Fruit fly (Drosophila melanogaster) whole organism, embryonic: Measurements from ENCODE around the gene CG8814.
A peak's percentile ranks its signal among the peaks of the same experiment; 100 is the strongest.

Source experiments
- Aef1 ChIP-seq: fragments of 200-800 bp; sonication (Bioruptor generic); IDR thresholded peaks from 3 replicates; pipeline ENCODE4 v1.3.6; 2022; ENCODE audit warnings: missing biosample characterization, missing genetic modification characterization
- Awh ChIP-seq: fragments of 200-800 bp; sonication (Bioruptor generic); IDR thresholded peaks from 2 replicates; pipeline ENCODE4, ENCODE4 v1.3.6; 2022; ENCODE audit warnings: missing biosample characterization, missing genetic modification characterization
- B-H1 ChIP-seq: fragments of 200-800 bp; sonication (Bioruptor generic); IDR thresholded peaks from 3 replicates; pipeline ENCODE4 v1.3.6; 2022; ENCODE audit warnings: missing biosample characterization, missing genetic modification characterization
- BEAF-32 ChIP-seq: fragments of 200-800 bp; sonication (Bioruptor generic); optimal IDR thresholded peaks from 3 replicates; lab custom pipeline; 2017; ENCODE audit warnings: missing biosample characterization, missing genetic modification characterization, mild to moderate bottlenecking, moderate library complexity, missing genetic modification reagents
- Bgb ChIP-seq: fragments of 200-800 bp; sonication (Bioruptor generic); IDR thresholded peaks from 2 replicates; pipeline ENCODE4 v1.3.6; 2022; ENCODE audit warnings: missing biosample characterization, missing genetic modification characterization; ENCODE audit not compliant: partially characterized antibody
- CG11398 ChIP-seq: fragments of 200-800 bp; sonication (Bioruptor generic); optimal IDR thresholded peaks from 2 replicates; lab custom pipeline; 2016; ENCODE audit warnings: missing biosample characterization, missing genetic modification characterization
- CG12744 ChIP-seq: fragments of 200-800 bp; sonication (Bioruptor generic); optimal IDR thresholded peaks from 2 replicates; lab custom pipeline; 2016; ENCODE audit warnings: missing biosample characterization, missing genetic modification characterization
- CG13123 ChIP-seq: fragments of 200-800 bp; sonication (Bioruptor generic); optimal IDR thresholded peaks from 2 replicates; lab custom pipeline; 2016; ENCODE audit warnings: missing biosample characterization, missing genetic modification characterization
- CG1529 ChIP-seq: fragments of 200-800 bp; sonication (Bioruptor generic); optimal IDR thresholded peaks from 3 replicates; lab custom pipeline; 2018; ENCODE audit warnings: missing biosample characterization, missing genetic modification characterization
- CG15601 ChIP-seq: fragments of 200-800 bp; sonication (Bioruptor generic); optimal IDR thresholded peaks from 3 replicates; lab custom pipeline; 2019; ENCODE audit warnings: missing biosample characterization, mild to moderate bottlenecking, missing genetic modification characterization, moderate library complexity
- CG2875 ChIP-seq: fragments of 200-800 bp; sonication (Bioruptor generic); optimal IDR thresholded peaks from 2 replicates; lab custom pipeline; 2017; ENCODE audit warnings: missing biosample characterization, mild to moderate bottlenecking, missing genetic modification characterization, missing genetic modification reagents
- CG4328 ChIP-seq: fragments of 200-800 bp; sonication (Bioruptor generic); optimal IDR thresholded peaks from 3 replicates; lab custom pipeline; 2017; ENCODE audit warnings: missing biosample characterization, missing genetic modification reagents, missing genetic modification characterization
- CG4617 ChIP-seq: fragments of 200-800 bp; sonication (Bioruptor generic); optimal IDR thresholded peaks from 3 replicates; lab custom pipeline; 2016; ENCODE audit warnings: missing biosample characterization, missing genetic modification characterization, borderline replicate concordance
- CG6654 ChIP-seq: fragments of 200-800 bp; sonication (Bioruptor generic); optimal IDR thresholded peaks from 2 replicates; lab custom pipeline; 2017; ENCODE audit warnings: missing biosample characterization, mild to moderate bottlenecking, missing genetic modification characterization
- CG6689 ChIP-seq: fragments of 200-800 bp; sonication (Bioruptor generic); IDR thresholded peaks from 2 replicates; pipeline ENCODE4 v1.3.6; 2022; ENCODE audit warnings: missing biosample characterization, missing genetic modification characterization
- CG7839 ChIP-seq: fragments of 200-800 bp; sonication (Bioruptor generic); optimal IDR thresholded peaks from 3 replicates; lab custom pipeline; 2018; ENCODE audit warnings: missing biosample characterization, mild to moderate bottlenecking, missing genetic modification characterization, moderate library complexity
- CG8089 ChIP-seq: fragments of 200-800 bp; sonication (Bioruptor generic); optimal IDR thresholded peaks from 3 replicates; lab custom pipeline; 2016; ENCODE audit warnings: missing biosample characterization, missing genetic modification characterization
- CG8388 ChIP-seq: fragments of 200-800 bp; sonication (Bioruptor generic); optimal IDR thresholded peaks from 2 replicates; lab custom pipeline; 2019; ENCODE audit warnings: missing biosample characterization, mild to moderate bottlenecking, missing genetic modification characterization, moderate library complexity
- CG8478 ChIP-seq: fragments of >200 bp; optimal IDR thresholded peaks from 2 replicates; lab custom pipeline; 2018
- CkIIα-i1 ChIP-seq: fragments of 200-800 bp; sonication (Bioruptor generic); IDR thresholded peaks from 2 replicates; pipeline ENCODE4 v1.3.6; 2022; ENCODE audit warnings: missing biosample characterization, missing genetic modification characterization
- Dek ChIP-seq: fragments of 200-800 bp; sonication (Bioruptor generic); optimal IDR thresholded peaks from 3 replicates; lab custom pipeline; 2019; ENCODE audit warnings: missing biosample characterization, mild to moderate bottlenecking, missing genetic modification characterization, moderate library complexity
- Dp ChIP-seq: fragments of 200-800 bp; sonication (Bioruptor generic); optimal IDR thresholded peaks from 2 replicates; lab custom pipeline; 2018; ENCODE audit warnings: missing biosample characterization, mild to moderate bottlenecking, missing genetic modification characterization, moderate library complexity
- Gug ChIP-seq: fragments of 200-800 bp; sonication (Bioruptor generic); IDR thresholded peaks from 4 replicates; pipeline ENCODE4 v1.3.6; 2022; ENCODE audit warnings: missing biosample characterization, missing genetic modification characterization
- Jarid2 ChIP-seq: fragments of 200-800 bp; sonication (Bioruptor generic); optimal IDR thresholded peaks from 3 replicates; lab custom pipeline; 2017; ENCODE audit warnings: mild to moderate bottlenecking, missing biosample characterization, missing genetic modification reagents, missing genetic modification characterization
- Neu2 ChIP-seq: fragments of 200-800 bp; sonication (Bioruptor generic); optimal IDR thresholded peaks from 3 replicates; lab custom pipeline; 2016; ENCODE audit warnings: missing biosample characterization, missing genetic modification characterization, borderline replicate concordance
- Ptx1 ChIP-seq: fragments of 200-800 bp; sonication (Bioruptor generic); IDR thresholded peaks from 2 replicates; pipeline ENCODE4 v1.3.6; 2022; ENCODE audit warnings: missing biosample characterization, missing genetic modification characterization
- Sox102F ChIP-seq: fragments of 200-800 bp; sonication (Bioruptor generic); optimal IDR thresholded peaks from 2 replicates; lab custom pipeline; 2018; ENCODE audit warnings: missing biosample characterization, mild to moderate bottlenecking, missing genetic modification characterization, moderate library complexity
- ab ChIP-seq: fragments of 200-800 bp; sonication (Bioruptor generic); optimal IDR thresholded peaks from 2 replicates; lab custom pipeline; 2016; ENCODE audit warnings: missing biosample characterization, missing genetic modification characterization
- bbx ChIP-seq: fragments of 200-800 bp; sonication (Bioruptor generic); IDR thresholded peaks from 2 replicates; pipeline ENCODE4 v1.3.6; 2022; ENCODE audit warnings: missing biosample characterization, missing genetic modification characterization; ENCODE audit not compliant: partially characterized antibody
- bcd ChIP-seq: fragments of 200-800 bp; sonication (Bioruptor generic); optimal IDR thresholded peaks from 2 replicates; lab custom pipeline; 2017; ENCODE audit warnings: missing biosample characterization, mild to moderate bottlenecking, missing genetic modification characterization
- cas ChIP-seq: fragments of 200-800 bp; sonication (Bioruptor generic); IDR thresholded peaks from 2 replicates; pipeline ENCODE4 v1.3.6; 2022; ENCODE audit warnings: missing biosample characterization, missing genetic modification characterization
- da ChIP-seq: fragments of 200-800 bp; sonication (Bioruptor generic); optimal IDR thresholded peaks from 2 replicates; lab custom pipeline; 2016; ENCODE audit warnings: missing biosample characterization, missing genetic modification characterization
- emc ChIP-seq: fragments of 200-800 bp; sonication (Bioruptor generic); optimal IDR thresholded peaks from 2 replicates; lab custom pipeline; 2016; ENCODE audit warnings: missing biosample characterization, missing genetic modification characterization
- ems ChIP-seq: fragments of 200-800 bp; sonication (Bioruptor generic); optimal IDR thresholded peaks from 3 replicates; lab custom pipeline; 2016; ENCODE audit warnings: missing biosample characterization, missing genetic modification characterization
- h ChIP-seq: fragments of >200 bp; optimal IDR thresholded peaks from 2 replicates; lab custom pipeline; 2017
- hb ChIP-seq: fragments of 200-800 bp; sonication (Bioruptor generic); IDR thresholded peaks from 3 replicates; pipeline ENCODE4 v1.3.6; 2022; ENCODE audit warnings: missing biosample characterization, missing genetic modification characterization; ENCODE audit not compliant: partially characterized antibody
- mirr ChIP-seq: fragments of 200-800 bp; sonication (Bioruptor generic); optimal IDR thresholded peaks from 3 replicates; lab custom pipeline; 2018; ENCODE audit warnings: missing biosample characterization, mild to moderate bottlenecking, missing genetic modification characterization
- pb ChIP-seq: fragments of 200-800 bp; sonication (Bioruptor generic); optimal IDR thresholded peaks from 3 replicates; lab custom pipeline; 2016; ENCODE audit warnings: missing biosample characterization, missing genetic modification characterization
- scrt ChIP-seq: fragments of 200-800 bp; sonication (Bioruptor generic); optimal IDR thresholded peaks from 2 replicates; lab custom pipeline; 2018; ENCODE audit warnings: missing biosample characterization, mild to moderate bottlenecking, missing genetic modification characterization, moderate library complexity
- sens-2 ChIP-seq: fragments of 200-800 bp; sonication (Bioruptor generic); IDR thresholded peaks from 2 replicates; pipeline ENCODE4 v1.3.6; 2022; ENCODE audit warnings: missing biosample characterization, missing genetic modification characterization
- slou ChIP-seq: fragments of 200-800 bp; sonication (Bioruptor generic); optimal IDR thresholded peaks from 3 replicates; lab custom pipeline; 2016; ENCODE audit warnings: missing biosample characterization, missing genetic modification characterization
- ssp ChIP-seq: fragments of 200-800 bp; sonication (Bioruptor generic); IDR thresholded peaks from 2 replicates; pipeline ENCODE4 v1.3.6; 2022; ENCODE audit warnings: missing biosample characterization, missing genetic modification characterization
- stc ChIP-seq: fragments of 200-800 bp; sonication (Bioruptor generic); IDR thresholded peaks from 2 replicates; pipeline ENCODE4 v1.3.6; 2022; ENCODE audit warnings: missing biosample characterization, missing genetic modification characterization
- tap ChIP-seq: fragments of 200-800 bp; optimal IDR thresholded peaks from 3 replicates; lab custom pipeline; 2019; ENCODE audit warnings: missing biosample characterization, mild to moderate bottlenecking, missing genetic modification characterization, moderate library complexity
- tgo ChIP-seq: fragments of 200-800 bp; sonication (Bioruptor generic); IDR thresholded peaks from 3 replicates; pipeline ENCODE4 v1.3.6; 2022; ENCODE audit warnings: missing biosample characterization, missing genetic modification characterization
- tin ChIP-seq: fragments of 200-800 bp; sonication (Bioruptor generic); optimal IDR thresholded peaks from 3 replicates; lab custom pipeline; 2016; ENCODE audit warnings: missing biosample characterization, missing genetic modification characterization
- vvl ChIP-seq: fragments of 200-800 bp; sonication (Bioruptor generic); IDR thresholded peaks from 2 replicates; pipeline ENCODE4 v1.3.6; 2022; ENCODE audit warnings: missing biosample characterization, missing genetic modification characterization

CG8814 gene

DNA sequence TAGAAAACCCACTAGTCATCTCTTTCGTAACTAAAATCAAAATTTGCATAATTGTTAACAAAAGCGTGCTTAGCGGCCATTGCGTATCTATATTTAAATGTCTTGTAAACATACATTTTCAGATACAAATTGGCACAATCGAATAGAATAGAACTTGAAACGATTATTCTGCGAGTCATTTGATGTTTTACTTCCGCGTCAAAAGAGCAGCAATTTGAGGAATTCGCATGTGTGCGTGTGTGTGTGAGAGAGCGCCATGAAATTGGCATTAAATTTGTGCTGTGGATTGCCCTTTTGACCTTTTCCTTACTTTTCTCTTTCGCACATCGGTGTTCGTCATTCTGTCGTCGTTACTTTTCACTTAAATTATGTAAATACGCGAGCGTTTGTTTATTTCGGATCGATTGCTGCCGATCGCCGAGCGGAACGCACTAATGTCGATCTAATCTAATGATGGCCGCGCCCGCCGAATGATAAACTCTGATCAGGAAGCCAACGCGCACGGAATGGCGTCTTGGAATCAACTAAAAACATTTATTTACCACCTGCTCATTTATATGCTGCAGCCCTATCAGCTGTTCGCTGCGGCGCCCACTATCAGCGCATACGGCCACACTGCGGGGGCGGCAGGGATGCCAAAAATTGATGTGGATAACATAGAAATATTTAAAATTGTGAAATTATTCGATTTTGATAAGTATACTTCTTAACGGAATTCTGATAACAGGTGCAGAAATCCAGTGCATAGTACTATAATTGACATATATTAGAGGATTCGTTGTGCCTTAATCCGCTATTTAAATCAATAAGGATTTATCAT, 10.2 kb downstream of the CG8814 start (continued):
- TF ChIP-seq mirr (GFP tag; lab: Kevin White, UChicago) (peak; percentile 60), da (GFP tag; lab: Kevin White, UChicago) (peak; percentile 68), bbx (peak; percentile 70; the same call in 1 of the 2 replicates), sens-2 (GFP tag; lab: Robert Waterston, UW) (no peak), CG8478 (lab: Kevin White, UChicago) (no peak), CG4328 (peak; percentile 46), CG8089 (no peak), CG15601 (peak; percentile 39), Awh (GFP tag; lab: Robert Waterston, UW) (peak; percentile 35; the same call in 1 of the 2 replicates), ab (no peak), CG11398 (GFP tag; lab: Kevin White, UChicago) (no peak), CG4617 (GFP tag; lab: Kevin White, UChicago) (no peak)

DNA sequence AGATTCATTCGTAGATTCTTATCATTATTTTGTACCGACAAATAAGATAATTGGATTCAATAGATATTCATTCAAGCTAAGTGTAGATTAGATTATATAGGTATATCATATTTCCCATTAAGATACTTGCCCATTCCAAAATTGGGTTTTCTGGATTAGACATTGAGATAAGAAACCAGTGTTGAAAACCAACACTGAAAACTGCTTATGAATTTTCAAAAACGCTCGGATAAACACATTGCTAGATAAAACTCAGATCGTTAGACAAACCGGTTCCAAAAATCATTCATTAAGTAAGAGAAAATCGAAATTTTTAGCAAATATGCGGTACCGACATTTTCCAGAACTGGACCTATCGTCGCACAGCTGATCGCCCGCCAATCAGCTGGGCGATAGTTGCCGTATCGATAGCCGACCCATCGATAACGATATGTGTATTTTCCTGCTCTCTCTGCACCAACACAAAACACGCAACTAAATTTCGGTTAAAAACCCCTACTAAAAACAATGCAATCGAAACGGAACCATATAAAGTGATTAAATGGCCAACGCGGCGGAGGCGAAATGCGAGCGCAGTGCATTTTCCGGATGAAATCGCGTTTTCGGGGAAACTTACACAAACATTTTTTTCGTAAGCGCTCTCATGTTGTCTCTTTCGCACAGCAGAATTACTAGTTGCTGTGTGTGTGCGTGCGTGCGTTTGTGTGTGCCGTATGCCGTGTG, 11.0 kb downstream of the CG8814 start, which contains the start of the genes NTPase and lilli:
TSS of gene NTPase (minus strand) at position 348 of the 723 bp plus-strand sequence.
TSS of gene lilli (plus strand) at position 427 of the 723 bp plus-strand sequence.
- peak; percentile 71 for TF ChIP-seq ems
- peak; percentile 70 for TF ChIP-seq vvl
- peak; percentile 63 for TF ChIP-seq tin (GFP tag; lab: Kevin White, UChicago)
- peak; percentile 94 for TF ChIP-seq Bgb (GFP tag; lab: Robert Waterston, UW)
- TF ChIP-seq CG7839 = no peak
- TF ChIP-seq CG6654 = no peak
- TF ChIP-seq cas = peak; percentile 24; the same call in 1 of the 2 replicates
- TF ChIP-seq stc (GFP tag; lab: Robert Waterston, UW) = 0 out of 2 replicates have a peak, but pooled peaks have one; percentile 16
- peak; percentile 81 for TF ChIP-seq scrt
- TF ChIP-seq slou (GFP tag; lab: Kevin White, UChicago) = no peak
- TF ChIP-seq CG6689 (GFP tag; lab: Robert Waterston, UW) = 0 out of 2 replicates have a peak, but pooled peaks have one; percentile 28
- no peak for TF ChIP-seq Dek
- peak; percentile 45 for TF ChIP-seq Aef1 (GFP tag; lab: Robert Waterston, UW)
- no peak for TF ChIP-seq CkIIα-i1 (GFP tag; lab: Robert Waterston, UW)
- TF ChIP-seq h (lab: Kevin White, UChicago) = no peak
- peak; percentile 20; the same call in 2 of the 4 replicates for TF ChIP-seq Gug (GFP tag; lab: Robert Waterston, UW)
- peak; percentile 89 for TF ChIP-seq hb
- TF ChIP-seq bcd = peak; percentile 56
- TF ChIP-seq CG2875 (GFP tag; lab: Kevin White, UChicago) = no peak
- TF ChIP-seq Dp (GFP tag; lab: Kevin White, UChicago) = peak; percentile 11
- no peak for TF ChIP-seq CG1529 (GFP tag; lab: Kevin White, UChicago)
- TF ChIP-seq tap (tag; lab: Kevin White, UChicago) = no peak
- TF ChIP-seq sens-2 (GFP tag; lab: Robert Waterston, UW) = no peak
- TF ChIP-seq emc = no peak
- peak; percentile 17 for TF ChIP-seq CG12744
- no peak for TF ChIP-seq Neu2 (GFP tag; lab: Kevin White, UChicago)
- TF ChIP-seq ssp (GFP tag; lab: Robert Waterston, UW) = peak; percentile 56
- TF ChIP-seq CG13123 (GFP tag; lab: Kevin White, UChicago) = peak; percentile 32
- TF ChIP-seq Jarid2 (GFP tag; lab: Kevin White, UChicago) = peak; percentile 19
- peak; percentile 36; the same call in 1 of the 3 replicates for TF ChIP-seq tgo (GFP tag; lab: Robert Waterston, UW)
- TF ChIP-seq Ptx1 (GFP tag; lab: Robert Waterston, UW) = peak; percentile 70; the same call in 1 of the 2 replicates
- TF ChIP-seq pb (GFP tag; lab: Kevin White, UChicago) = peak; percentile 64
- peak; percentile 35 for TF ChIP-seq CG8388 (GFP tag; lab: Kevin White, UChicago)
- peak; percentile 94 for TF ChIP-seq BEAF-32 (GFP tag; lab: Kevin White, UChicago)
- peak; percentile 22 for TF ChIP-seq Sox102F (GFP tag; lab: Kevin White, UChicago)
- peak; percentile 14; the same call in 1 of the 3 replicates for TF ChIP-seq B-H1 (GFP tag; lab: Robert Waterston, UW)
